Fruit fly (Drosophila melanogaster) whole organism, wandering third instar larva: ENCODE results near the gene Atg8a.

Experiments
- Abd-B ChIP-seq: fragments of >200 bp; optimal IDR thresholded peaks from 2 replicates; lab custom pipeline; 2017; ENCODE audit warnings: missing biosample characterization, missing genetic modification characterization
- CG32264 ChIP-seq: fragments of 200-800 bp; sonication (Bioruptor generic); optimal IDR thresholded peaks from 2 replicates; lab custom pipeline; 2016; ENCODE audit warnings: missing biosample characterization, missing genetic modification characterization
- CG9705 ChIP-seq: fragments of 200-800 bp; sonication (Bioruptor generic); optimal IDR thresholded peaks from 2 replicates; lab custom pipeline; 2018; ENCODE audit warnings: missing biosample characterization, mild to moderate bottlenecking, missing genetic modification characterization
- CrebA ChIP-seq: fragments of 200-800 bp; sonication (Bioruptor generic); optimal IDR thresholded peaks from 2 replicates; lab custom pipeline; 2016; ENCODE audit warnings: missing biosample characterization, mild to moderate bottlenecking, missing genetic modification characterization, borderline replicate concordance
- Dfd ChIP-seq: fragments of >200 bp; optimal IDR thresholded peaks from 2 replicates; lab custom pipeline; 2017; ENCODE audit warnings: missing biosample characterization, missing genetic modification characterization
- Dif ChIP-seq: fragments of 200-275, 200-300 bp; sonication (Bioruptor generic); optimal IDR thresholded peaks from 2 replicates; lab custom pipeline; 2018; ENCODE audit warnings: missing biosample characterization, missing genetic modification characterization; ENCODE audit not compliant: partially characterized antibody
- GATAd ChIP-seq: sonication (Bioruptor generic); optimal IDR thresholded peaks from 2 replicates; lab custom pipeline; 2016; ENCODE audit warnings: missing biosample characterization, missing genetic modification characterization
- HLH106 ChIP-seq: fragments of 200-800 bp; optimal IDR thresholded peaks from 3 replicates; lab custom pipeline; 2019; ENCODE audit warnings: missing biosample characterization, mild to moderate bottlenecking, missing genetic modification characterization, moderate library complexity
- Hnf4 ChIP-seq: fragments of 200-800 bp; sonication (Bioruptor generic); optimal IDR thresholded peaks from 2 replicates; lab custom pipeline; 2016; ENCODE audit warnings: missing biosample characterization, mild to moderate bottlenecking, missing genetic modification characterization
- Hr78 ChIP-seq: fragments of >200 bp; optimal IDR thresholded peaks from 2 replicates; lab custom pipeline; 2017; ENCODE audit warnings: missing biosample characterization, missing genetic modification characterization
- Hr83 ChIP-seq: fragments of 200-300 bp; sonication (Bioruptor generic); optimal IDR thresholded peaks from 2 replicates; lab custom pipeline; 2016; ENCODE audit warnings: missing biosample characterization, mild to moderate bottlenecking, missing genetic modification characterization, moderate library complexity; ENCODE audit not compliant: poor library complexity, severe bottlenecking
- Jra ChIP-seq: sonication (Bioruptor generic); optimal IDR thresholded peaks from 2 replicates; lab custom pipeline; 2016; ENCODE audit warnings: missing biosample characterization, missing genetic modification characterization
- Mio ChIP-seq: sonication (Bioruptor generic); optimal IDR thresholded peaks from 2 replicates; lab custom pipeline; 2016; ENCODE audit warnings: missing biosample characterization, missing genetic modification characterization
- N ChIP-seq: fragments of >200 bp; optimal IDR thresholded peaks from 2 replicates; lab custom pipeline; 2018; ENCODE audit warnings: missing biosample characterization, missing external identifiers, missing genetic modification characterization
- OdsH ChIP-seq: fragments of 200-800 bp; sonication (Bioruptor generic); optimal IDR thresholded peaks from 2 replicates; lab custom pipeline; 2016; ENCODE audit warnings: missing biosample characterization, mild to moderate bottlenecking, missing genetic modification characterization
- Rel ChIP-seq, 2 experiments: fragments of 200-800 bp; sonication (Bioruptor generic) in 1 of 2; optimal IDR thresholded peaks; 2 replicates in 1 of 2; 3 replicates in 1 of 2; lab custom pipeline; 2016 to 2019; ENCODE audit warnings: mild to moderate bottlenecking in 2 of 2, missing biosample characterization in 2 of 2, missing genetic modification characterization in 2 of 2, moderate library complexity in 1 of 2
- Sp1 ChIP-seq: fragments of 200-800 bp; sonication (Bioruptor generic); optimal IDR thresholded peaks from 3 replicates; lab custom pipeline; 2019; ENCODE audit warnings: missing biosample characterization, mild to moderate bottlenecking, missing genetic modification characterization, moderate library complexity
- Vsx2 ChIP-seq: fragments of 200-300, 225-300 bp; sonication (Bioruptor generic); optimal IDR thresholded peaks from 2 replicates; lab custom pipeline; 2018; ENCODE audit warnings: missing biosample characterization, missing genetic modification characterization; ENCODE audit not compliant: partially characterized antibody
- br ChIP-seq: fragments of 200-800 bp; sonication (Bioruptor generic); optimal IDR thresholded peaks from 2 replicates; lab custom pipeline; 2016; ENCODE audit warnings: missing biosample characterization, missing genetic modification characterization
- brk ChIP-seq: fragments of 200-800 bp; sonication (Bioruptor generic); optimal IDR thresholded peaks from 2 replicates; lab custom pipeline; 2016; ENCODE audit warnings: missing biosample characterization, mild to moderate bottlenecking, missing genetic modification characterization
- dl ChIP-seq, 2 experiments: fragments of 175-275, 200-275 bp in 1 of 2; fragments of 200-275 bp in 1 of 2; sonication (Bioruptor generic); optimal IDR thresholded peaks; lab custom pipeline; 2018; ENCODE audit warnings: mild to moderate bottlenecking in 2 of 2, missing biosample characterization in 2 of 2, missing genetic modification characterization in 2 of 2, moderate library complexity in 2 of 2; ENCODE audit not compliant: partially characterized antibody in 2 of 2, insufficient read depth in 1 of 2
- dmrt93B ChIP-seq: fragments of 200-800 bp; sonication (Bioruptor generic); optimal IDR thresholded peaks from 2 replicates; lab custom pipeline; 2018; ENCODE audit warnings: missing biosample characterization, mild to moderate bottlenecking, missing genetic modification characterization
- dsf ChIP-seq: sonication (Bioruptor generic); optimal IDR thresholded peaks from 2 replicates; lab custom pipeline; 2016; ENCODE audit warnings: missing biosample characterization, missing genetic modification characterization, borderline replicate concordance
- ey ChIP-seq: fragments of 200-800 bp; sonication (Bioruptor generic); optimal IDR thresholded peaks from 2 replicates; lab custom pipeline; 2016; ENCODE audit warnings: missing biosample characterization, missing genetic modification characterization
- foxo ChIP-seq, 2 experiments: fragments of 200-800 bp; sonication (Bioruptor generic); optimal IDR thresholded peaks; 2 replicates in 1 of 2; 3 replicates in 1 of 2; lab custom pipeline; 2016 to 2017; ENCODE audit warnings: missing biosample characterization in 2 of 2, missing genetic modification characterization in 2 of 2
- fru ChIP-seq: fragments of 200-800 bp; sonication (Bioruptor generic); optimal IDR thresholded peaks from 3 replicates; lab custom pipeline; 2016; ENCODE audit warnings: missing biosample characterization, mild to moderate bottlenecking, missing genetic modification characterization
- h ChIP-seq: fragments of 200-800 bp; sonication (Bioruptor generic); optimal IDR thresholded peaks from 3 replicates; lab custom pipeline; 2016; ENCODE audit warnings: missing biosample characterization, mild to moderate bottlenecking, missing genetic modification characterization
- jim ChIP-seq: fragments of 175-275, 200-325 bp; sonication (Bioruptor generic); optimal IDR thresholded peaks from 2 replicates; lab custom pipeline; 2016; ENCODE audit warnings: missing biosample characterization, mild to moderate bottlenecking, missing genetic modification characterization
- lola ChIP-seq: fragments of >200 bp; optimal IDR thresholded peaks from 2 replicates; lab custom pipeline; 2017; ENCODE audit warnings: missing biosample characterization, missing genetic modification characterization
- pan ChIP-seq: fragments of >200 bp; optimal IDR thresholded peaks from 2 replicates; lab custom pipeline; 2017
- psq ChIP-seq: fragments of 200-800 bp; sonication (Bioruptor generic); optimal IDR thresholded peaks from 3 replicates; lab custom pipeline; 2017; ENCODE audit warnings: missing biosample characterization, mild to moderate bottlenecking, missing genetic modification characterization, moderate library complexity
- rgr ChIP-seq: fragments of 200-800 bp; sonication (Bioruptor generic); optimal IDR thresholded peaks from 3 replicates; lab custom pipeline; 2016; ENCODE audit warnings: missing biosample characterization, mild to moderate bottlenecking, missing genetic modification characterization
- sage ChIP-seq: fragments of 200-800 bp; sonication (Bioruptor generic); optimal IDR thresholded peaks from 2 replicates; lab custom pipeline; 2016; ENCODE audit warnings: missing biosample characterization, mild to moderate bottlenecking, missing genetic modification characterization
- tai ChIP-seq: sonication (Bioruptor generic); optimal IDR thresholded peaks from 2 replicates; lab custom pipeline; 2016; ENCODE audit warnings: missing biosample characterization, missing genetic modification characterization
- usp ChIP-seq: fragments of >200 bp; optimal IDR thresholded peaks from 2 replicates; lab custom pipeline; 2017; ENCODE audit warnings: missing biosample characterization, missing genetic modification characterization
- woc ChIP-seq: sonication (Bioruptor generic); optimal IDR thresholded peaks from 2 replicates; lab custom pipeline; 2016; ENCODE audit warnings: missing biosample characterization, mild to moderate bottlenecking, missing genetic modification characterization

Gene Atg8a

dm6 chrX:10774957-10775682 is 7.0 kb upstream of the Atg8a start:
- TF ChIP-seq Rel (GFP tag; optimal IDR thresholded peaks at IDR 0.05; lab: Kevin White, UChicago) (no peak), Rel (tag; optimal IDR thresholded peaks at IDR 0.05; lab: Kevin White, UChicago) (peak; percentile 47), CrebA (GFP tag; lab: Kevin White, UChicago) (no peak), Dfd (GFP tag; lab: Kevin White, UChicago) (no peak), woc (no peak), OdsH (GFP tag; lab: Kevin White, UChicago) (no peak), CG32264 (GFP tag; lab: Kevin White, UChicago) (no peak)
- TF ChIP-seq, all 38 proteins: peak for 1

- TF ChIP-seq Dfd (GFP tag; lab: Kevin White, UChicago) (no peak), Hnf4 (GFP tag; lab: Kevin White, UChicago) (no peak), psq (GFP tag; lab: Kevin White, UChicago) (no peak), Abd-B (GFP tag; lab: Kevin White, UChicago) (no peak), jim (GFP tag; lab: Kevin White, UChicago) (no peak), dl (GFP tag; optimal IDR thresholded peaks at IDR 0.05; lab: Kevin White, UChicago; ENCODE audit: insufficient read depth in 1 of 2, partially characterized antibody in 2 of 2) (no peak)
Observed at dm6 chrX:10773562-10773961, 5.4 kb upstream of the Atg8a start.

dm6 chrX:10772634-10773033 is 4.5 kb upstream of the Atg8a start:
- TF ChIP-seq OdsH (GFP tag; lab: Kevin White, UChicago): no peak
- TF ChIP-seq Hr78 (GFP tag; lab: Kevin White, UChicago): no peak
- TF ChIP-seq lola (GFP tag; lab: Kevin White, UChicago): no peak
- no peak for TF ChIP-seq Hr83 (GFP tag; lab: Kevin White, UChicago)
- no peak for TF ChIP-seq h
- TF ChIP-seq CG32264 (GFP tag; lab: Kevin White, UChicago): no peak
- no peak for TF ChIP-seq sage (GFP tag; lab: Kevin White, UChicago)
- no peak for TF ChIP-seq foxo (GFP tag; optimal IDR thresholded peaks at IDR 0.05; lab: Kevin White, UChicago)
- TF ChIP-seq Rel (GFP tag; optimal IDR thresholded peaks at IDR 0.05; lab: Kevin White, UChicago): no peak
- no peak for TF ChIP-seq Rel (tag; optimal IDR thresholded peaks at IDR 0.05; lab: Kevin White, UChicago)
- no peak for TF ChIP-seq Sp1 (GFP tag; lab: Kevin White, UChicago)
- TF ChIP-seq GATAd (GFP tag; lab: Kevin White, UChicago): no peak
- no peak for TF ChIP-seq Abd-B (GFP tag; lab: Kevin White, UChicago)
- no peak for TF ChIP-seq woc
- no peak for TF ChIP-seq brk (GFP tag; lab: Kevin White, UChicago)
- no peak for TF ChIP-seq pan (lab: Kevin White, UChicago)
- no peak for TF ChIP-seq tai (GFP tag; lab: Kevin White, UChicago)
- TF ChIP-seq, all 38 proteins: peak for 0

dm6 chrX:10771856-10772592 is 3.9 kb upstream of the Atg8a start, which contains the start of gene CG15211:
TSS of gene CG15211 (plus strand) at chrX:10772541.
- TF ChIP-seq dl (GFP tag; optimal IDR thresholded peaks at IDR 0.05; lab: Kevin White, UChicago; ENCODE audit: insufficient read depth in 1 of 2, partially characterized antibody in 2 of 2): peak in 1 of 2 experiments; percentile 39
- no peak for TF ChIP-seq Dfd (GFP tag; lab: Kevin White, UChicago)
- TF ChIP-seq rgr: peak; percentile 38
- TF ChIP-seq Vsx2 (GFP tag; lab: Kevin White, UChicago): no peak
- no peak for TF ChIP-seq dsf (GFP tag; lab: Kevin White, UChicago)
- TF ChIP-seq Sp1 (GFP tag; lab: Kevin White, UChicago): peak; percentile 50
- no peak for TF ChIP-seq lola (GFP tag; lab: Kevin White, UChicago)
- peak; percentile 41 for TF ChIP-seq br
- no peak for TF ChIP-seq Hr78 (GFP tag; lab: Kevin White, UChicago)
- TF ChIP-seq Mio (GFP tag; lab: Kevin White, UChicago): no peak
- peak; percentile 40 for TF ChIP-seq ey (GFP tag; lab: Kevin White, UChicago)
- TF ChIP-seq foxo (GFP tag; optimal IDR thresholded peaks at IDR 0.05; lab: Kevin White, UChicago): peak in 1 of 2 experiments; percentile 64
- peak; percentile 17 for TF ChIP-seq dmrt93B (GFP tag; lab: Kevin White, UChicago)
- TF ChIP-seq fru (GFP tag; lab: Kevin White, UChicago): peak; percentile 37
- TF ChIP-seq psq (GFP tag; lab: Kevin White, UChicago): peak; percentile 49
- peak; percentile 39 for TF ChIP-seq Rel (GFP tag; optimal IDR thresholded peaks at IDR 0.05; lab: Kevin White, UChicago)
- TF ChIP-seq Rel (tag; optimal IDR thresholded peaks at IDR 0.05; lab: Kevin White, UChicago): no peak
- no peak for TF ChIP-seq usp (GFP tag; lab: Kevin White, UChicago)
- peak; percentile 41 for TF ChIP-seq woc
- peak; percentile 52 for TF ChIP-seq HLH106 (tag; lab: Kevin White, UChicago)
- no peak for TF ChIP-seq jim (GFP tag; lab: Kevin White, UChicago)
- no peak for TF ChIP-seq N (GFP tag; lab: Kevin White, UChicago)
- TF ChIP-seq Jra (GFP tag; lab: Kevin White, UChicago): no peak
- TF ChIP-seq Hnf4 (GFP tag; lab: Kevin White, UChicago): peak; percentile 4
- TF ChIP-seq Hr83 (GFP tag; lab: Kevin White, UChicago): no peak
- TF ChIP-seq CG9705 (GFP tag; lab: Kevin White, UChicago): no peak
- peak; percentile 39 for TF ChIP-seq h
- no peak for TF ChIP-seq pan (lab: Kevin White, UChicago)
- TF ChIP-seq OdsH (GFP tag; lab: Kevin White, UChicago): peak; percentile 26
- TF ChIP-seq Dif (GFP tag; lab: Kevin White, UChicago): peak; percentile 59
- TF ChIP-seq CrebA (GFP tag; lab: Kevin White, UChicago): no peak
- no peak for TF ChIP-seq sage (GFP tag; lab: Kevin White, UChicago)
- TF ChIP-seq GATAd (GFP tag; lab: Kevin White, UChicago): no peak
